Worm (Caenorhabditis elegans): ENCODE data around the gene srh-61.

ce11 chrII:12542594-12542997 is 26.4 kb upstream of the srh-61 start:
- TF ChIP-seq W03F9.2 (tag; optimal IDR thresholded peaks at IDR 0.05) (no peak), dao-5 (tag; optimal IDR thresholded peaks at IDR 0.05) (no peak), him-1 (tag; optimal IDR thresholded peaks at IDR 0.05) (no peak)

All from whole organism, L4/young adult.